Fruit fly (Drosophila melanogaster) whole organism, embryonic: ENCODE results near the gene Atox1.
A peak's percentile ranks its signal among the peaks of the same experiment; 100 is the strongest.

ENCODE experiments used
- ATbp ChIP-seq: fragments of 200-800 bp; sonication (Bioruptor generic); optimal IDR thresholded peaks from 2 replicates; lab custom pipeline; 2017; ENCODE audit warnings: missing biosample characterization, mild to moderate bottlenecking, missing genetic modification characterization, missing genetic modification reagents
- Bgb ChIP-seq: fragments of 200-800 bp; sonication (Bioruptor generic); IDR thresholded peaks from 2 replicates; pipeline ENCODE4 v1.3.6; 2022; ENCODE audit warnings: missing biosample characterization, missing genetic modification characterization; ENCODE audit not compliant: partially characterized antibody
- Bteb2 ChIP-seq: fragments of 200-800 bp; sonication (Bioruptor generic); optimal IDR thresholded peaks from 2 replicates; lab custom pipeline; 2016; ENCODE audit warnings: missing biosample characterization, missing genetic modification characterization
- CG10147 ChIP-seq: fragments of 200-800 bp; sonication (Bioruptor generic); optimal IDR thresholded peaks from 2 replicates; lab custom pipeline; 2019; ENCODE audit warnings: missing biosample characterization, mild to moderate bottlenecking, missing genetic modification characterization, moderate library complexity
- CG10543 ChIP-seq: fragments of 200-800 bp; sonication (Bioruptor generic); optimal IDR thresholded peaks from 3 replicates; lab custom pipeline; 2017; ENCODE audit warnings: missing biosample characterization, mild to moderate bottlenecking, missing genetic modification characterization, moderate library complexity
- CG11247 ChIP-seq: fragments of 200-800 bp; sonication (Bioruptor generic); IDR thresholded peaks from 2 replicates; pipeline ENCODE4 v1.3.6; 2022; ENCODE audit warnings: missing biosample characterization, missing genetic modification characterization
- CG11456 ChIP-seq: fragments of 200-800 bp; sonication (Bioruptor generic); IDR thresholded peaks from 3 replicates; pipeline ENCODE4 v1.3.6; 2022; ENCODE audit warnings: missing biosample characterization, missing genetic modification characterization
- CG12104 ChIP-seq: fragments of 200-800 bp; sonication (Bioruptor generic); optimal IDR thresholded peaks from 3 replicates; lab custom pipeline; 2016; ENCODE audit warnings: missing biosample characterization, missing genetic modification characterization
- CG12659 ChIP-seq: fragments of 200-800 bp; sonication (Bioruptor generic); optimal IDR thresholded peaks from 3 replicates; lab custom pipeline; 2017; ENCODE audit warnings: mild to moderate bottlenecking, missing biosample characterization, missing genetic modification reagents, missing genetic modification characterization
- CG13424 ChIP-seq: fragments of 200-800 bp; sonication (Bioruptor generic); optimal IDR thresholded peaks from 2 replicates; lab custom pipeline; 2019; ENCODE audit warnings: missing biosample characterization, mild to moderate bottlenecking, missing genetic modification characterization, moderate library complexity
- CG13894 ChIP-seq: fragments of 200-800 bp; sonication (Bioruptor generic); optimal IDR thresholded peaks from 3 replicates; lab custom pipeline; 2018; ENCODE audit warnings: missing biosample characterization, mild to moderate bottlenecking, missing genetic modification characterization, moderate library complexity
- CG17186 ChIP-seq: fragments of 200-800 bp; sonication (Bioruptor generic); optimal IDR thresholded peaks from 3 replicates; lab custom pipeline; 2017; ENCODE audit warnings: missing biosample characterization, missing genetic modification reagents, missing genetic modification characterization
- CG18599 ChIP-seq: fragments of 200-800 bp; sonication (Bioruptor generic); optimal IDR thresholded peaks from 3 replicates; lab custom pipeline; 2017; ENCODE audit warnings: missing biosample characterization, missing genetic modification characterization, mild to moderate bottlenecking, moderate library complexity, missing genetic modification reagents
- CG2116 ChIP-seq: fragments of 200-800 bp; sonication (Bioruptor generic); optimal IDR thresholded peaks from 3 replicates; lab custom pipeline; 2018; ENCODE audit warnings: missing biosample characterization, mild to moderate bottlenecking, missing genetic modification characterization
- CG2120 ChIP-seq: fragments of 200-800 bp; sonication (Bioruptor generic); optimal IDR thresholded peaks from 3 replicates; lab custom pipeline; 2016; ENCODE audit warnings: missing biosample characterization, missing genetic modification characterization
- CG2199 ChIP-seq: fragments of 200-800 bp; sonication (Bioruptor generic); IDR thresholded peaks from 3 replicates; pipeline ENCODE4 v1.3.6; 2022; ENCODE audit warnings: missing biosample characterization, missing genetic modification characterization
- CG2678 ChIP-seq: fragments of 200-800 bp; sonication (Bioruptor generic); optimal IDR thresholded peaks from 3 replicates; lab custom pipeline; 2019; ENCODE audit warnings: missing biosample characterization, mild to moderate bottlenecking, missing genetic modification characterization, moderate library complexity
- CG33213 ChIP-seq: fragments of 200-800 bp; sonication (Bioruptor generic); optimal IDR thresholded peaks from 3 replicates; lab custom pipeline; 2016; ENCODE audit warnings: missing biosample characterization, missing genetic modification characterization
- CG3847 ChIP-seq: fragments of 200-800 bp; sonication (Bioruptor generic); IDR thresholded peaks from 2 replicates; pipeline ENCODE4 v1.3.6; 2022; ENCODE audit warnings: missing biosample characterization, missing genetic modification characterization
- CG4404 ChIP-seq: fragments of 200-800 bp; sonication (Bioruptor generic); IDR thresholded peaks from 2 replicates; pipeline ENCODE4 v1.3.6; 2022; ENCODE audit warnings: missing biosample characterization, missing genetic modification characterization
- CG6683 ChIP-seq: fragments of 200-800 bp; sonication (Bioruptor generic); optimal IDR thresholded peaks from 2 replicates; lab custom pipeline; 2017; ENCODE audit warnings: missing biosample characterization, mild to moderate bottlenecking, missing genetic modification characterization, missing genetic modification reagents
- CG7839 ChIP-seq: fragments of 200-800 bp; sonication (Bioruptor generic); optimal IDR thresholded peaks from 3 replicates; lab custom pipeline; 2018; ENCODE audit warnings: missing biosample characterization, mild to moderate bottlenecking, missing genetic modification characterization, moderate library complexity
- CG8089 ChIP-seq: fragments of 200-800 bp; sonication (Bioruptor generic); optimal IDR thresholded peaks from 3 replicates; lab custom pipeline; 2016; ENCODE audit warnings: missing biosample characterization, missing genetic modification characterization
- CG8281 ChIP-seq: fragments of 200-800 bp; sonication (Bioruptor generic); optimal IDR thresholded peaks from 2 replicates; lab custom pipeline; 2018; ENCODE audit warnings: missing biosample characterization, mild to moderate bottlenecking, missing genetic modification characterization, moderate library complexity
- CG9817 ChIP-seq: fragments of 200-800 bp; sonication (Bioruptor generic); optimal IDR thresholded peaks from 2 replicates; lab custom pipeline; 2018; ENCODE audit warnings: missing biosample characterization, mild to moderate bottlenecking, missing genetic modification characterization, moderate library complexity
- Fer2 ChIP-seq: fragments of 200-800 bp; sonication (Bioruptor generic); optimal IDR thresholded peaks from 2 replicates; lab custom pipeline; 2018; ENCODE audit warnings: missing biosample characterization, mild to moderate bottlenecking, missing genetic modification characterization, moderate library complexity
- Hey ChIP-seq: fragments of 200-800 bp; sonication (Bioruptor generic); optimal IDR thresholded peaks from 3 replicates; lab custom pipeline; 2018; ENCODE audit warnings: missing biosample characterization, mild to moderate bottlenecking, missing genetic modification characterization
- Hmr ChIP-seq: fragments of 200-800 bp; sonication (Bioruptor generic); optimal IDR thresholded peaks from 3 replicates; lab custom pipeline; 2017; ENCODE audit warnings: mild to moderate bottlenecking, missing biosample characterization, missing genetic modification reagents, missing genetic modification characterization
- MESR4 ChIP-seq: fragments of 200-800 bp; sonication (Bioruptor generic); optimal IDR thresholded peaks from 2 replicates; lab custom pipeline; 2018; ENCODE audit warnings: missing biosample characterization, mild to moderate bottlenecking, missing genetic modification characterization, moderate library complexity
- Mrtf ChIP-seq: fragments of 200-800 bp; sonication (Bioruptor generic); IDR thresholded peaks from 3 replicates; pipeline ENCODE4 v1.3.6; 2022; ENCODE audit warnings: missing biosample characterization, missing genetic modification characterization
- Myb ChIP-seq: fragments of 200-800 bp; sonication (Bioruptor generic); optimal IDR thresholded peaks from 2 replicates; lab custom pipeline; 2016; ENCODE audit warnings: missing biosample characterization, missing genetic modification characterization
- Opbp ChIP-seq: fragments of 200-800 bp; sonication (Bioruptor generic); IDR thresholded peaks from 3 replicates; pipeline ENCODE4 v1.3.6; 2022; ENCODE audit warnings: missing biosample characterization, missing genetic modification characterization; ENCODE audit not compliant: partially characterized antibody
- Pdp1 ChIP-seq, 2 experiments: fragments of 200-800 bp; sonication (Bioruptor generic); optimal IDR thresholded peaks; 3 replicates each; lab custom pipeline; 2016; ENCODE audit warnings: missing biosample characterization in 2 of 2, missing genetic modification characterization in 2 of 2, mild to moderate bottlenecking in 1 of 2, moderate library complexity in 1 of 2
- Stat92E ChIP-seq, 3 experiments: fragments of >200 bp in 2 of 3; fragments of 200-800 bp in 1 of 3; sonication (Bioruptor generic) in 1 of 3; optimal IDR thresholded peaks; 2 replicates each; lab custom pipeline; 2017 to 2019; ENCODE audit warnings: missing biosample characterization in 3 of 3, missing genetic modification characterization in 3 of 3, mild to moderate bottlenecking in 1 of 3, moderate library complexity in 1 of 3
- bigmax ChIP-seq: fragments of 200-800 bp; sonication (Bioruptor generic); optimal IDR thresholded peaks from 2 replicates; lab custom pipeline; 2018; ENCODE audit warnings: missing biosample characterization, mild to moderate bottlenecking, missing genetic modification characterization
- dati ChIP-seq: fragments of 200-800 bp; sonication (Bioruptor generic); IDR thresholded peaks from 2 replicates; pipeline ENCODE4 v1.3.6; 2022; ENCODE audit warnings: missing biosample characterization, missing genetic modification characterization
- grau ChIP-seq: fragments of 200-800 bp; optimal IDR thresholded peaks from 3 replicates; lab custom pipeline; 2019; ENCODE audit warnings: missing biosample characterization, mild to moderate bottlenecking, missing genetic modification characterization, moderate library complexity
- ham ChIP-seq: fragments of 200-800 bp; sonication (Bioruptor generic); IDR thresholded peaks from 2 replicates; pipeline ENCODE4 v1.3.6; 2022; ENCODE audit warnings: missing biosample characterization, missing genetic modification characterization
- luna ChIP-seq: fragments of 200-800 bp; sonication (Bioruptor generic); optimal IDR thresholded peaks from 2 replicates; lab custom pipeline; 2016; ENCODE audit warnings: missing biosample characterization, missing genetic modification characterization
- mirr ChIP-seq: fragments of 200-800 bp; sonication (Bioruptor generic); optimal IDR thresholded peaks from 3 replicates; lab custom pipeline; 2018; ENCODE audit warnings: missing biosample characterization, mild to moderate bottlenecking, missing genetic modification characterization
- nau ChIP-seq: fragments of 200-800 bp; sonication (Bioruptor generic); optimal IDR thresholded peaks from 3 replicates; lab custom pipeline; 2017; ENCODE audit warnings: missing biosample characterization, mild to moderate bottlenecking, missing genetic modification characterization, missing genetic modification reagents
- nmo ChIP-seq: fragments of 200-800 bp; sonication (Bioruptor generic); optimal IDR thresholded peaks from 2 replicates; lab custom pipeline; 2018; ENCODE audit warnings: missing biosample characterization, mild to moderate bottlenecking, missing genetic modification characterization, moderate library complexity
- nom ChIP-seq: fragments of 200-800 bp; sonication (Bioruptor generic); optimal IDR thresholded peaks from 2 replicates; lab custom pipeline; 2017; ENCODE audit warnings: missing biosample characterization, missing genetic modification characterization, mild to moderate bottlenecking, moderate library complexity, missing genetic modification reagents
- sob ChIP-seq: fragments of 200-800 bp; sonication (Bioruptor generic); IDR thresholded peaks from 2 replicates; pipeline ENCODE4 v1.3.6; 2022; ENCODE audit warnings: missing biosample characterization, missing genetic modification characterization
- stwl ChIP-seq: fragments of 200-800 bp; sonication (Bioruptor generic); optimal IDR thresholded peaks from 3 replicates; lab custom pipeline; 2018; ENCODE audit warnings: missing biosample characterization, mild to moderate bottlenecking, missing genetic modification characterization, moderate library complexity
- tgo ChIP-seq: fragments of 200-800 bp; sonication (Bioruptor generic); IDR thresholded peaks from 3 replicates; pipeline ENCODE4 v1.3.6; 2022; ENCODE audit warnings: missing biosample characterization, missing genetic modification characterization
- toy ChIP-seq: fragments of 200-800 bp; sonication (Bioruptor generic); IDR thresholded peaks from 2 replicates; pipeline ENCODE4 v1.3.6; 2022; ENCODE audit warnings: missing biosample characterization, missing genetic modification characterization
- unc-4 ChIP-seq: fragments of 200-800 bp; sonication (Bioruptor generic); IDR thresholded peaks from 2 replicates; pipeline ENCODE4 v1.3.6; 2022; ENCODE audit warnings: missing biosample characterization, missing genetic modification characterization; ENCODE audit not compliant: partially characterized antibody
- zfh2 ChIP-seq: fragments of 200-800 bp; sonication (Bioruptor generic); optimal IDR thresholded peaks from 2 replicates; lab custom pipeline; 2016; ENCODE audit warnings: missing biosample characterization, missing genetic modification characterization

Gene Atox1

dm6 chr3L:21640815-21641214 lies at the start of gene Atox1:
Gene Atox1 (plus strand): TSS chr3L:21640995.
- no peak for TF ChIP-seq CG8281 (tag; lab: Kevin White, UChicago)
- TF ChIP-seq CG11456 = peak; percentile 68; the same call in 2 of the 3 replicates
- TF ChIP-seq ATbp (GFP tag; lab: Kevin White, UChicago) = no peak
- peak; percentile 3 for TF ChIP-seq CG12104 (GFP tag; lab: Kevin White, UChicago)
- TF ChIP-seq Bteb2 (GFP tag; lab: Kevin White, UChicago) = peak; percentile 7
- peak; percentile 35 for TF ChIP-seq CG18599
- TF ChIP-seq Bgb = peak; percentile 37
- TF ChIP-seq mirr (GFP tag; lab: Kevin White, UChicago) = peak; percentile 54
- no peak for TF ChIP-seq ham (GFP tag; lab: Robert Waterston, UW)
- TF ChIP-seq zfh2 (GFP tag; lab: Kevin White, UChicago) = no peak
- TF ChIP-seq CG9817 (tag; lab: Kevin White, UChicago) = peak; percentile 63
- no peak for TF ChIP-seq tgo
- TF ChIP-seq CG2116 (GFP tag; lab: Kevin White, UChicago) = peak; percentile 62
- TF ChIP-seq CG2199 (GFP tag; lab: Robert Waterston, UW) = peak; percentile 77
- peak; percentile 79 for TF ChIP-seq CG13894
- TF ChIP-seq Opbp (GFP tag; lab: Robert Waterston, UW) = peak; percentile 55; the same call in 1 of the 3 replicates
- TF ChIP-seq nmo (GFP tag; lab: Kevin White, UChicago) = peak; percentile 67
- TF ChIP-seq Stat92E (GFP tag; optimal IDR thresholded peaks at IDR 0.05; lab: Kevin White, UChicago) = peak in 1 of 3 experiments; percentile 19
- TF ChIP-seq Myb (GFP tag; lab: Kevin White, UChicago) = peak; percentile 44
- TF ChIP-seq bigmax = peak; percentile 40
- TF ChIP-seq MESR4 (GFP tag; lab: Kevin White, UChicago) = peak; percentile 75
- TF ChIP-seq CG17186 (GFP tag; lab: Kevin White, UChicago) = peak; percentile 61
- peak; percentile 43; the same call in 1 of the 2 replicates for TF ChIP-seq sob (GFP tag; lab: Robert Waterston, UW)
- no peak for TF ChIP-seq toy (GFP tag; lab: Robert Waterston, UW)
- peak; percentile 77 for TF ChIP-seq CG3847 (GFP tag; lab: Robert Waterston, UW)
- TF ChIP-seq CG7839 = peak; percentile 28
- peak; percentile 53 for TF ChIP-seq nom (GFP tag; lab: Kevin White, UChicago)
- TF ChIP-seq CG4404 (GFP tag; lab: Robert Waterston, UW) = no peak
- TF ChIP-seq Mrtf (GFP tag; lab: Robert Waterston, UW) = no peak
- TF ChIP-seq luna (GFP tag; lab: Kevin White, UChicago) = peak; percentile 35
- peak; percentile 65 for TF ChIP-seq CG12659 (GFP tag; lab: Kevin White, UChicago)
- TF ChIP-seq CG11247 = peak; percentile 37; the same call in 1 of the 2 replicates
- TF ChIP-seq CG8089 = no peak
- TF ChIP-seq unc-4 = 0 out of 2 replicates have a peak, but pooled peaks have one; percentile 15
- TF ChIP-seq Fer2 (tag; lab: Kevin White, UChicago) = peak; percentile 35
- no peak for TF ChIP-seq dati (GFP tag; lab: Robert Waterston, UW)
- TF ChIP-seq stwl (tag; lab: Kevin White, UChicago) = peak; percentile 77
- TF ChIP-seq CG6683 (GFP tag; lab: Kevin White, UChicago) = peak; percentile 22
- peak; percentile 10 to 53 for TF ChIP-seq Pdp1 (GFP tag; optimal IDR thresholded peaks at IDR 0.05; lab: Kevin White, UChicago)
- peak; percentile 22 for TF ChIP-seq Hey
- peak; percentile 58 for TF ChIP-seq CG10543
- peak; percentile 37 for TF ChIP-seq CG2120 (GFP tag; lab: Kevin White, UChicago)
- peak; percentile 15 for TF ChIP-seq CG13424 (tag; lab: Kevin White, UChicago)
- no peak for TF ChIP-seq CG2678 (tag; lab: Kevin White, UChicago)
- TF ChIP-seq nau (GFP tag; lab: Kevin White, UChicago) = no peak
- peak; percentile 46 for TF ChIP-seq CG10147 (GFP tag; lab: Kevin White, UChicago)
- peak; percentile 87 for TF ChIP-seq CG33213 (GFP tag; lab: Kevin White, UChicago)
- TF ChIP-seq grau (tag; lab: Kevin White, UChicago) = peak; percentile 37
- peak; percentile 89 for TF ChIP-seq Hmr
